Worm (Caenorhabditis elegans): ENCODE data around the gene F25E5.1.

- TF ChIP-seq ama-1 (optimal IDR thresholded peaks at IDR 0.05) (no peak), unc-62 (GFP tag; optimal IDR thresholded peaks at IDR 0.05) (no peak), alr-1 (tag; optimal IDR thresholded peaks at IDR 0.05; ENCODE audit: borderline replicate concordance) (no peak), egl-13 (tag; optimal IDR thresholded peaks at IDR 0.05) (no peak), nhr-85 (tag) (no peak), rnt-1 (tag; optimal IDR thresholded peaks at IDR 0.05) (no peak), nhr-12 (tag; optimal IDR thresholded peaks at IDR 0.05) (no peak), blmp-1 (tag; optimal IDR thresholded peaks at IDR 0.05) (no peak), nhr-237 (tag; optimal IDR thresholded peaks at IDR 0.05) (no peak), nhr-77 (tag; optimal IDR thresholded peaks at IDR 0.05) (no peak)
Observed at ce11 chrV:7501194-7501593, 35.5 kb downstream of the F25E5.1 start.

All from whole organism, L1 larva.